Fruit fly (Drosophila melanogaster): Measurements from ENCODE around the gene yin.

Gene yin

DNA sequence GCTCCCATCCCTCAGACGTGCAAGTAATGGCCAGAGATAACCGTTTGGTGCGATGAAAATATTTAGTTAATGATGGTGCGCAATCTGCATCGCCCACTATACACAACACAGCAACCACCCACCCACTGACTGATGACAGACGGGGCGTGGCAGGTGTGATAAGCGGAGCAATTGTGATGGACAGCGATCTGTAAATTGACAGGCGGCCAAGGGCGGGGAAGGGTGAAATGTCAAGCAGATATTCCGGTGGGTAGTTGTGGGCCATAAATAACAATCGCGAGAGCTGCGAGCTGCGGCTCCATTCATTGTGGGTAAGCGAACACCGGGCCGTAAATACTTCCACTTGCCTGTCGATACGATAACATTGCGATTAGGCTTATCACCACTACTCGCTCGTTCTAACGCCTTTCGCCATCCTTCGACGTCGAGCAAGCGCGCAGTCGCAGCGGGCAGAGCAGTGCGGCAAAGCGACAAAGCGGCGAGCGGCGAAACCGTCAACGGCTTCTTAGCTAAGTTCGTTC is at the start of gene yin:
Gene yin, minus strand, starts transcription at position 51 of the 521 bp plus-strand sequence.
- TF ChIP-seq CG12768 (GFP tag; optimal IDR thresholded peaks at IDR 0.05) (no peak), cnc (optimal IDR thresholded peaks at IDR 0.05) (no peak), CG11617 (GFP tag; optimal IDR thresholded peaks at IDR 0.05) (no peak), cic (GFP tag; optimal IDR thresholded peaks at IDR 0.05) (peak; percentile 68)

DNA sequence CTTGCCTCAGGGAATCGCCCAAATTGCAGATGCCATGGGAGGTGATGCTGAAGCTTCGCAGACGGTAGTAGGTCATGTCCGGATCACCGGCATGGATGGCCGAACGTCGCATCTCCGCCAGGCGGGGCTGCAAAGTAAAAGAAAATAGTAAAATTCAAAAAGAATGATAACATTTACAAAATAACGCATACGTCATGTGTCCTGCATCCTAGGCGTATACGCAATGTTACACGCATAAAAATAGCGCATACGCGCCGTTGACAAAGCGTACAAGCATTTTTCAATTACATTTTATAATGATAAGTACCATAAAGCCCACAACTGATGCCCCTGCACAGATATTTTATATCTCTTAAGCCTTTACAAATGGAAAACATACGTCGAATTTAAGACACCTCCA is 30.2 kb upstream of the yin start:
- TF ChIP-seq pad (GFP tag; optimal IDR thresholded peaks at IDR 0.05) (no peak), bab1 (GFP tag; optimal IDR thresholded peaks at IDR 0.05) (no peak), ovo (GFP tag; optimal IDR thresholded peaks at IDR 0.05) (no peak), Hr96 (GFP tag; optimal IDR thresholded peaks at IDR 0.05) (no peak), CG7045 (GFP tag; optimal IDR thresholded peaks at IDR 0.05) (no peak), CG7101 (tag; optimal IDR thresholded peaks at IDR 0.05) (no peak), CG11617 (GFP tag; optimal IDR thresholded peaks at IDR 0.05) (no peak), kay (GFP tag; ENCODE audit: borderline replicate concordance) (no peak), CG5204 (GFP tag; optimal IDR thresholded peaks at IDR 0.05) (no peak), cic (GFP tag; optimal IDR thresholded peaks at IDR 0.05) (no peak), Crg-1 (GFP tag; optimal IDR thresholded peaks at IDR 0.05) (no peak), Clk (GFP tag; optimal IDR thresholded peaks at IDR 0.05) (no peak), tj (GFP tag; optimal IDR thresholded peaks at IDR 0.05) (no peak), cnc (optimal IDR thresholded peaks at IDR 0.05) (no peak), CG12768 (GFP tag; optimal IDR thresholded peaks at IDR 0.05) (no peak), CG33017 (tag; optimal IDR thresholded peaks at IDR 0.05) (no peak), Mnt (GFP tag; optimal IDR thresholded peaks at IDR 0.05) (no peak)

DNA sequence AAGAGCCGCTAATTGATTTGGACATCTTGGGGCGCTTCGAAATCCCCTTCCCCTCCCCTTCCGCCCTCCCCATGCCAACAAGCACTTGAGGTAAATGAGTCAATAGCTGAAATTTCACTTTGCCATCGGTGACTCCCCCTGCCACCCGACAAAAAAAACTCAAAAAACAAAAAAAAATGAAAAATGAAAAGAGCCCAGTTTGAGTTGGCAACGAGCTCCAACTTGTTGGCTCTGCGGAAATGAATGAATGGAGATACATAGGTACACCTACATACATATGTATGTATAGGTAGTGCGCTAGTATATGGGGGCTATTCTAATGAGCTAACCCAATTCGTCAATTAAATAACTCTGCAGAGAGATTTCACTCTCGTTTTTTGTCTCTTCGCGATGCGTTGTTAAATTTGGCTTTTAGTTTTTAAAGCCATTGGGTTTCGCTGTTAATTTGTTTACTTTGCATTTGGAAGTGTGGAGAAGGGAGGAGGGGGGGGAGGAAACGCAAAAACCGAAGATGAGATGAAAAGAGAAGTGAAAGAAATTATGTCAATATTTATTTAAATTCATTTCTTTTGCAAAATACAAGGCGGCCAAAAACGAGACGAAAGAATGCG is 16.0 kb upstream of the yin start:
- TF ChIP-seq cnc (optimal IDR thresholded peaks at IDR 0.05) (no peak), Hr96 (GFP tag; optimal IDR thresholded peaks at IDR 0.05) (no peak), bab1 (GFP tag; optimal IDR thresholded peaks at IDR 0.05) (no peak), toe (GFP tag; optimal IDR thresholded peaks at IDR 0.05) (no peak), pad (GFP tag; optimal IDR thresholded peaks at IDR 0.05) (no peak), CG1620 (GFP tag; optimal IDR thresholded peaks at IDR 0.05) (no peak), CG33017 (tag; optimal IDR thresholded peaks at IDR 0.05) (no peak), CG7101 (tag; optimal IDR thresholded peaks at IDR 0.05) (no peak), kay (GFP tag; ENCODE audit: borderline replicate concordance) (no peak), Clk (GFP tag; optimal IDR thresholded peaks at IDR 0.05) (no peak), Mnt (GFP tag; optimal IDR thresholded peaks at IDR 0.05) (no peak), CG7045 (GFP tag; optimal IDR thresholded peaks at IDR 0.05) (no peak), CG11617 (GFP tag; optimal IDR thresholded peaks at IDR 0.05) (no peak), CG12768 (GFP tag; optimal IDR thresholded peaks at IDR 0.05) (no peak), cic (GFP tag; optimal IDR thresholded peaks at IDR 0.05) (no peak), tj (GFP tag; optimal IDR thresholded peaks at IDR 0.05) (no peak), Crg-1 (GFP tag; optimal IDR thresholded peaks at IDR 0.05) (no peak), CG5204 (GFP tag; optimal IDR thresholded peaks at IDR 0.05) (no peak)

DNA sequence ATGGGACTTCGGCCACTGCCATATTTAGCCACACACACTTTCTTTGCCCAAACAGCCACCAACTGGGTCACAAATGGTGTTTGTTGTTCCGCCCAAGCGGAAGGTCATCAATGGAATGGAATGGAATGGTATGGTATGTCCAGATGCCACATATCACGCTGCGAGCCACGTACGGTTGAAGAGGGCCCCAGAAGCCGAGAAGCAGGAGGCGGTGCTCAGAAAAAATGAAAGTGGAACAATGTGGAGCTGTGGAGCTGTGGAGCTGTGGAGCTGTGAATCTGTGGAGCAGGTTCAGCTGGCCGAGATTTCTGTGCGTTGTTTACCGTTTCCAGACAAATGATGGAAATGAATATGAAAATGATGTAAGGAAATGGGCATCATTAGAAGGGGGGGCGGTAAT is 15.0 kb upstream of the yin start:
- TF ChIP-seq ovo (GFP tag; optimal IDR thresholded peaks at IDR 0.05): no peak
- no peak for TF ChIP-seq CG1620 (GFP tag; optimal IDR thresholded peaks at IDR 0.05)
- no peak for TF ChIP-seq cnc (optimal IDR thresholded peaks at IDR 0.05)

DNA sequence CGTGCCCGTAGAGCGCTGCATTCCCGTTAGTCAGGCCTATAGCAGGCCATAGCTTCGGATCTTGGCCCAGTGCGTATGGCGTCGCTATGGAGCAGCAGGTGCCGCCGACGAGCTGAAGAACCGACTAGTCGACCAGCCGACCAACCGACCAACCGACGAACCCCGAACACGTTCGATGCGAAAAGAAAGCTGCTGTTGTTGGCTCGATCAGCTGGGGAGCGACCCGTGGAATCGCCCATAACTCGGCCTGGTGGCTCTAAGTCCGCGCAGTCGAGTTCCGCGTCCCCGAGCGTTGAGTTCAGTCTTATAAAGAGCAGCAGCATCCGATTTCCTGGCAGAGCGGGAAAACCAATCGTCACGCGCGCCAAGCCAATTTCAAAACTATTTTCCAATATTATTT is 12.2 kb upstream of the yin start, which contains the start of gene CG15239:
Gene CG15239, plus strand, starts transcription at position 265 of the 400 bp plus-strand sequence.
- TF ChIP-seq CG12768 (GFP tag; optimal IDR thresholded peaks at IDR 0.05) (no peak), cnc (optimal IDR thresholded peaks at IDR 0.05) (no peak), toe (GFP tag; optimal IDR thresholded peaks at IDR 0.05) (no peak), ovo (GFP tag; optimal IDR thresholded peaks at IDR 0.05) (no peak), CG7101 (tag; optimal IDR thresholded peaks at IDR 0.05) (no peak)

DNA sequence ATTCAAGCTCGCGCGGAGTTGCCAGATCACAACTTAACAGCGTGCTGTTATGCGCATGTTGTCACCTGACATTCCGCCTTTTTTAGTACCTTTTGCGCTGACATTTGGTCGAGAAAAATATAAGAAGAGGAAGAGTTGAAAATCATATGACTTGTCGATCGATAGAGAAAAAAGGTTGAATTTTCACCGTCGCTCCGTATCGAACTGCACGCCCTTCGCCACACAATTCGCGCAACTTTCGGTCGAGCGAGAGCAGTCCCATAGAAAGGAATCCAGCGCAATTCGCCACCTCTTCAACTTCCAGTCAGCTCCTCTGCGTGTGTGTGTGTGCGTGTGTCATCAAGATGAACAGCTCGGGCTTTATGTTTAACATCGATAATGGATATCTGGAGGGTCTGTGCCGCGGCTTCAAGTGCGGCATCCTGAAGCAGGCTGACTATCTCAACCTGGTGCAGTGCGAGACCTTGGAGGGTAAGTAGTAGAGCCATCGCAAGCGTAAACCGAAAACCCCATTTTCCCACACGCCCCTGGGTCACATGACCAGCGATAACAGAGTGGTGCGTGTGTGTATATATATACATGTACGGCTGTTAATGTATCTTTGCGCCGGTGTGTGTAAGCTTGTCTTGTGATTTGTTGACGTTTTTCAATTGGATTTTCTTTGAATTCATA is 9.0 kb upstream of the yin start, which contains the start of gene VhaAC39-1:
Gene VhaAC39-1, plus strand, starts transcription at position 104 of the 672 bp plus-strand sequence.
- peak; percentile 25 for TF ChIP-seq bab1 (GFP tag; optimal IDR thresholded peaks at IDR 0.05)
- peak; percentile 15 for TF ChIP-seq Mnt (GFP tag; optimal IDR thresholded peaks at IDR 0.05)
- no peak for TF ChIP-seq CG12768 (GFP tag; optimal IDR thresholded peaks at IDR 0.05)
- no peak for TF ChIP-seq CG5204 (GFP tag; optimal IDR thresholded peaks at IDR 0.05)
- no peak for TF ChIP-seq pad (GFP tag; optimal IDR thresholded peaks at IDR 0.05)
- TF ChIP-seq tj (GFP tag; optimal IDR thresholded peaks at IDR 0.05): peak; percentile 1
- no peak for TF ChIP-seq CG7101 (tag; optimal IDR thresholded peaks at IDR 0.05)
- no peak for TF ChIP-seq CG14711 (tag; optimal IDR thresholded peaks at IDR 0.05)
- no peak for TF ChIP-seq ovo (GFP tag; optimal IDR thresholded peaks at IDR 0.05)
- no peak for TF ChIP-seq toe (GFP tag; optimal IDR thresholded peaks at IDR 0.05)
- no peak for TF ChIP-seq cic (GFP tag; optimal IDR thresholded peaks at IDR 0.05)
- no peak for TF ChIP-seq CG1620 (GFP tag; optimal IDR thresholded peaks at IDR 0.05)
- no peak for TF ChIP-seq Hr96 (GFP tag; optimal IDR thresholded peaks at IDR 0.05)
- no peak for TF ChIP-seq CG33017 (tag; optimal IDR thresholded peaks at IDR 0.05)
- TF ChIP-seq Crg-1 (GFP tag; optimal IDR thresholded peaks at IDR 0.05): no peak
- no peak for TF ChIP-seq cnc (optimal IDR thresholded peaks at IDR 0.05)
- TF ChIP-seq kay (GFP tag; ENCODE audit: borderline replicate concordance): peak; percentile 25
- no peak for TF ChIP-seq CG7045 (GFP tag; optimal IDR thresholded peaks at IDR 0.05)
- TF ChIP-seq CG11617 (GFP tag; optimal IDR thresholded peaks at IDR 0.05): peak; percentile 4
- TF ChIP-seq Clk (GFP tag; optimal IDR thresholded peaks at IDR 0.05): no peak
